Worm (Caenorhabditis elegans) whole organism, late embryonic: ENCODE data around the gene egg-1.
A peak's percentile ranks its signal among the peaks of the same experiment; 100 is the strongest.

ENCODE experiments used
- C08G9.2 ChIP-seq: sonication (generic microtip); optimal IDR thresholded peaks from 2 replicates; lab custom pipeline; 2016; ENCODE audit warnings: mild to moderate bottlenecking, missing genetic modification characterization, moderate library complexity, missing compliant biosample characterization
- Y22D7AL.16 ChIP-seq: sonication (generic microtip); optimal IDR thresholded peaks from 2 replicates; lab custom pipeline; 2016; ENCODE audit warnings: missing genetic modification characterization, missing compliant biosample characterization
- ahr-1 ChIP-seq: sonication (generic microtip); optimal IDR thresholded peaks from 2 replicates; lab custom pipeline; 2016; ENCODE audit warnings: missing genetic modification characterization, missing compliant biosample characterization
- ama-1 ChIP-seq: fragments of 150-350 bp; optimal IDR thresholded peaks from 2 replicates; lab custom pipeline; 2014
- ceh-18 ChIP-seq: sonication (generic microtip); optimal IDR thresholded peaks from 2 replicates; lab custom pipeline; 2016; ENCODE audit warnings: missing genetic modification characterization, missing compliant biosample characterization
- ceh-22 ChIP-seq: sonication (generic microtip); optimal IDR thresholded peaks from 2 replicates; lab custom pipeline; 2017; ENCODE audit warnings: missing biosample characterization, missing genetic modification characterization
- ceh-31 ChIP-seq: sonication (generic microtip); optimal IDR thresholded peaks from 2 replicates; lab custom pipeline; 2016; ENCODE audit warnings: missing genetic modification characterization, missing compliant biosample characterization
- ceh-34 ChIP-seq: sonication (generic microtip); optimal IDR thresholded peaks from 2 replicates; lab custom pipeline; 2016; ENCODE audit warnings: mild to moderate bottlenecking, missing genetic modification characterization, missing compliant biosample characterization
- ceh-48 ChIP-seq: sonication (generic microtip); optimal IDR thresholded peaks from 2 replicates; lab custom pipeline; 2016; ENCODE audit warnings: missing genetic modification characterization, inconsistent platforms, missing compliant biosample characterization
- ceh-6 ChIP-seq: fragments of 200-800 bp; sonication (Bioruptor generic); optimal IDR thresholded peaks from 2 replicates; lab custom pipeline; 2018; ENCODE audit warnings: mild to moderate bottlenecking, missing genetic modification characterization, missing compliant biosample characterization
- che-1 ChIP-seq: sonication (generic microtip); optimal IDR thresholded peaks from 2 replicates; lab custom pipeline; 2016; ENCODE audit warnings: mild to moderate bottlenecking, missing genetic modification characterization, missing compliant biosample characterization
- dmd-4 ChIP-seq: sonication (generic microtip); optimal IDR thresholded peaks from 2 replicates; lab custom pipeline; 2016; ENCODE audit warnings: borderline replicate concordance, missing genetic modification characterization, missing compliant biosample characterization
- dve-1 ChIP-seq: sonication (generic microtip); optimal IDR thresholded peaks from 2 replicates; lab custom pipeline; 2017; ENCODE audit warnings: antibody characterized with exemption, mild to moderate bottlenecking, missing genetic modification characterization, missing compliant biosample characterization
- elt-2 ChIP-seq: sonication (generic microtip); optimal IDR thresholded peaks from 2 replicates; lab custom pipeline; 2016; ENCODE audit warnings: missing genetic modification reagents, missing genetic modification characterization, missing compliant biosample characterization
- ets-4 ChIP-seq: sonication (generic microtip); optimal IDR thresholded peaks from 2 replicates; lab custom pipeline; 2016; ENCODE audit warnings: missing genetic modification characterization, missing compliant biosample characterization
- fkh-6 ChIP-seq: sonication (generic microtip); optimal IDR thresholded peaks from 2 replicates; lab custom pipeline; 2016; ENCODE audit warnings: missing genetic modification characterization, missing compliant biosample characterization
- gmeb-2 ChIP-seq: sonication (generic microtip); optimal IDR thresholded peaks from 2 replicates; lab custom pipeline; 2016; ENCODE audit warnings: missing genetic modification characterization, inconsistent platforms, missing compliant biosample characterization
- hlh-15 ChIP-seq: sonication (generic microtip); optimal IDR thresholded peaks from 2 replicates; lab custom pipeline; 2016; ENCODE audit warnings: missing genetic modification characterization, missing compliant biosample characterization
- hlh-30 ChIP-seq: sonication (generic microtip); optimal IDR thresholded peaks from 2 replicates; lab custom pipeline; 2017; ENCODE audit warnings: antibody characterized with exemption, missing genetic modification characterization, missing compliant biosample characterization; ENCODE audit not compliant: insufficient read depth
- hlh-6 ChIP-seq: sonication (generic microtip); optimal IDR thresholded peaks from 2 replicates; lab custom pipeline; 2016; ENCODE audit warnings: missing genotype, missing genetic modification characterization, missing compliant biosample characterization
- hlh-8 ChIP-seq: sonication (generic microtip); optimal IDR thresholded peaks from 2 replicates; lab custom pipeline; 2016; ENCODE audit warnings: missing genotype, missing genetic modification characterization, missing compliant biosample characterization
- lim-6 ChIP-seq: sonication (generic microtip); optimal IDR thresholded peaks from 2 replicates; lab custom pipeline; 2016; ENCODE audit warnings: missing genetic modification characterization, missing compliant biosample characterization
- lin-11 ChIP-seq: fragments of 200-800 bp; sonication (Bioruptor generic); optimal IDR thresholded peaks from 2 replicates; lab custom pipeline; 2018; ENCODE audit warnings: mild to moderate bottlenecking, missing genetic modification characterization, missing compliant biosample characterization
- madf-2 ChIP-seq: sonication (generic microtip); optimal IDR thresholded peaks from 2 replicates; lab custom pipeline; 2017; ENCODE audit warnings: missing genetic modification characterization, missing compliant biosample characterization
- mec-3 ChIP-seq: sonication (generic microtip); optimal IDR thresholded peaks from 2 replicates; lab custom pipeline; 2016; ENCODE audit warnings: borderline replicate concordance, missing genetic modification characterization, missing compliant biosample characterization
- nfya-1 ChIP-seq: sonication (generic microtip); optimal IDR thresholded peaks from 2 replicates; lab custom pipeline; 2017; ENCODE audit warnings: missing genetic modification characterization, mild to moderate bottlenecking, missing compliant biosample characterization, antibody characterized with exemption, moderate library complexity
- nhr-11 ChIP-seq: fragments of 150-350 bp; optimal IDR thresholded peaks from 2 replicates; lab custom pipeline; 2014; ENCODE audit warnings: missing biosample characterization, missing genetic modification characterization
- nhr-232 ChIP-seq: sonication (generic microtip); optimal IDR thresholded peaks from 2 replicates; lab custom pipeline; 2016; ENCODE audit warnings: missing genetic modification characterization, missing compliant biosample characterization
- pha-4 ChIP-seq: fragments of 150-350 bp; optimal IDR thresholded peaks from 2 replicates; lab custom pipeline; 2018; ENCODE audit warnings: missing biosample characterization, missing genetic modification reagents, missing genetic modification characterization
- pqm-1 ChIP-seq: sonication (generic microtip); optimal IDR thresholded peaks from 2 replicates; lab custom pipeline; 2016; ENCODE audit warnings: missing genetic modification characterization, missing compliant biosample characterization
- pros-1 ChIP-seq: fragments of 150-350 bp; optimal IDR thresholded peaks from 2 replicates; lab custom pipeline; 2014; ENCODE audit warnings: missing biosample characterization, missing genetic modification reagents, missing genetic modification characterization
- rnt-1 ChIP-seq: sonication (generic microtip); optimal IDR thresholded peaks from 2 replicates; lab custom pipeline; 2016; ENCODE audit warnings: missing genetic modification characterization, missing compliant biosample characterization
- sdc-2 ChIP-seq: sonication (generic microtip); optimal IDR thresholded peaks from 2 replicates; lab custom pipeline; 2016; ENCODE audit warnings: missing genotype, missing genetic modification characterization, missing compliant biosample characterization
- syd-9 ChIP-seq: sonication (generic microtip); optimal IDR thresholded peaks from 2 replicates; lab custom pipeline; 2016; ENCODE audit warnings: mild to moderate bottlenecking, missing genetic modification characterization, moderate library complexity, missing compliant biosample characterization
- tbx-2 ChIP-seq: sonication (generic microtip); optimal IDR thresholded peaks from 2 replicates; lab custom pipeline; 2016; ENCODE audit warnings: missing genetic modification characterization, missing compliant biosample characterization
- ttx-3 ChIP-seq: sonication (generic microtip); optimal IDR thresholded peaks from 2 replicates; lab custom pipeline; 2016; ENCODE audit warnings: missing genetic modification reagents, missing genetic modification characterization, missing compliant biosample characterization
- unc-3 ChIP-seq, 2 experiments: fragments of 200-800 bp in 1 of 2; sonication (Bioruptor generic) in 1 of 2; sonication (generic microtip) in 1 of 2; conservative IDR thresholded peaks in 1 of 2; optimal IDR thresholded peaks in 1 of 2; 2 replicates each; pipeline versions ENCODE4 v1.3.6 to Lab custom; 2016 to 2022; ENCODE audit warnings: missing compliant biosample characterization in 2 of 2, missing genetic modification characterization in 2 of 2, missing genetic modification reagents in 1 of 2
- unc-42 ChIP-seq: sonication (generic microtip); optimal IDR thresholded peaks from 2 replicates; lab custom pipeline; 2016; ENCODE audit warnings: missing genotype, missing genetic modification characterization, missing compliant biosample characterization
- unc-55 ChIP-seq: sonication (generic microtip); optimal IDR thresholded peaks from 2 replicates; lab custom pipeline; 2017; ENCODE audit warnings: missing biosample characterization, missing genetic modification reagents, missing genetic modification characterization
- zip-5 ChIP-seq: sonication (generic microtip); optimal IDR thresholded peaks from 2 replicates; lab custom pipeline; 2016; ENCODE audit warnings: missing genetic modification characterization, missing compliant biosample characterization

egg-1 gene

ce11 chrIII:5697266-5697665 lies 30.7 kb upstream of the egg-1 start, which contains the start of gene B0336.7:
B0336.7 (minus strand) TSS chrIII:5697366.
- TF ChIP-seq ceh-48 (tag; lab: Kevin White, UChicago) (no peak), madf-2 (no peak), nfya-1 (no peak), rnt-1 (tag; lab: Kevin White, UChicago) (no peak), pqm-1 (tag; lab: Kevin White, UChicago) (no peak), ama-1 (lab: Kevin White, UChicago) (no peak), hlh-15 (tag; lab: Kevin White, UChicago) (no peak), hlh-6 (tag; lab: Kevin White, UChicago) (no peak), ahr-1 (tag; lab: Kevin White, UChicago) (no peak), mec-3 (tag; lab: Kevin White, UChicago) (no peak), ceh-22 (tag; lab: Kevin White, UChicago) (no peak), zip-5 (tag; lab: Kevin White, UChicago) (no peak)
- TF ChIP-seq, all 69 proteins: peak for 0

ce11 chrIII:5697963-5698730 lies 29.8 kb upstream of the egg-1 start, which contains the start of the genes lgg-3 and rgs-5:
lgg-3 (minus strand) TSS chrIII:5698013.
rgs-5 (plus strand) TSS chrIII:5698555.
- TF ChIP-seq lim-6 (tag; lab: Kevin White, UChicago), result no peak
- TF ChIP-seq ets-4 (tag; lab: Kevin White, UChicago), result peak; percentile 2
- TF ChIP-seq unc-55, result no peak
- TF ChIP-seq unc-3 (GFP tag; conservative IDR thresholded peaks at IDR 0.05; lab: Robert Waterston, UW), result no peak
- no peak for TF ChIP-seq unc-3 (tag; optimal IDR thresholded peaks at IDR 0.05; lab: Kevin White, UChicago)
- TF ChIP-seq che-1 (tag; lab: Kevin White, UChicago), result no peak
- no peak for TF ChIP-seq hlh-8 (tag; lab: Kevin White, UChicago)
- no peak for TF ChIP-seq ttx-3 (tag; lab: Kevin White, UChicago)
- no peak for TF ChIP-seq fkh-6
- TF ChIP-seq pros-1, result no peak
- TF ChIP-seq ceh-22 (tag; lab: Kevin White, UChicago), result no peak
- peak; percentile 21 for TF ChIP-seq nfya-1
- TF ChIP-seq ama-1 (lab: Kevin White, UChicago), result no peak
- no peak for TF ChIP-seq hlh-30 (tag; lab: Kevin White, UChicago)
- TF ChIP-seq unc-42 (tag; lab: Kevin White, UChicago), result peak; percentile 18
- TF ChIP-seq mec-3 (tag; lab: Kevin White, UChicago), result no peak

- no peak for TF ChIP-seq unc-3 (GFP tag; conservative IDR thresholded peaks at IDR 0.05; lab: Robert Waterston, UW)
- TF ChIP-seq unc-3 (tag; optimal IDR thresholded peaks at IDR 0.05; lab: Kevin White, UChicago), result no peak
Measured at ce11 chrIII:5701491-5701890, 26.5 kb upstream of the egg-1 start.

- TF ChIP-seq gmeb-2 (tag; lab: Kevin White, UChicago), result no peak
- no peak for TF ChIP-seq pha-4
- no peak for TF ChIP-seq lin-11 (tag; lab: Kevin White, UChicago)
- TF ChIP-seq Y22D7AL.16 (tag; lab: Kevin White, UChicago), result no peak
- TF ChIP-seq ceh-6 (GFP tag; lab: Kevin White, UChicago), result no peak
Measured at ce11 chrIII:5705228-5705888, 22.6 kb upstream of the egg-1 start, which contains the start of gene swp-1. swp-1 (minus strand) TSS chrIII:5705525.

ce11 chrIII:5706077-5706627 lies 21.8 kb upstream of the egg-1 start, which contains the start of gene rpl-23:
rpl-23 (minus strand) TSS chrIII:5706127.
- TF ChIP-seq nhr-232, result no peak
- TF ChIP-seq unc-42 (tag; lab: Kevin White, UChicago), result peak; percentile 78
- TF ChIP-seq tbx-2 (tag; lab: Kevin White, UChicago), result peak; percentile 29
- no peak for TF ChIP-seq syd-9 (tag; lab: Kevin White, UChicago)
- TF ChIP-seq sdc-2 (tag; lab: Kevin White, UChicago), result no peak
- peak; percentile 11 for TF ChIP-seq pros-1
- TF ChIP-seq ceh-48 (tag; lab: Kevin White, UChicago), result peak; percentile 98
- peak; percentile 24 for TF ChIP-seq elt-2 (tag; lab: Kevin White, UChicago)
- TF ChIP-seq dmd-4 (tag; lab: Kevin White, UChicago), result no peak
- TF ChIP-seq mec-3 (tag; lab: Kevin White, UChicago), result no peak
- peak; percentile 85 for TF ChIP-seq ceh-31 (tag; lab: Kevin White, UChicago)
- TF ChIP-seq hlh-30 (tag; lab: Kevin White, UChicago), result peak; percentile 56
- peak; percentile 5 for TF ChIP-seq rnt-1 (tag; lab: Kevin White, UChicago)
- TF ChIP-seq ceh-18, result peak; percentile 60
- TF ChIP-seq C08G9.2, result no peak
- no peak for TF ChIP-seq fkh-6
- no peak for TF ChIP-seq nhr-11 (tag; lab: Kevin White, UChicago)
- peak; percentile 46 for TF ChIP-seq ceh-34
- TF ChIP-seq dve-1, result peak; percentile 69
- TF ChIP-seq ceh-6 (GFP tag; lab: Kevin White, UChicago), result no peak
